Worm (Caenorhabditis elegans) whole organism, L2 larva: ENCODE results near the gene anoh-2.
A peak's percentile ranks its signal among the peaks of the same experiment; 100 is the strongest.

Experiments used
- F13H6.1 ChIP-seq: sonication (generic microtip); optimal IDR thresholded peaks from 2 replicates; lab custom pipeline; 2016; ENCODE audit warnings: missing genetic modification characterization, missing compliant biosample characterization
- R02D3.7 ChIP-seq: fragments of 150-350 bp; optimal IDR thresholded peaks from 2 replicates; lab custom pipeline; 2014; ENCODE audit warnings: missing biosample characterization, missing genetic modification characterization
- ZK546.5 ChIP-seq: sonication (generic microtip); optimal IDR thresholded peaks from 2 replicates; lab custom pipeline; 2017; ENCODE audit warnings: missing biosample characterization, missing genetic modification characterization
- alr-1 ChIP-seq: fragments of 150-350 bp; optimal IDR thresholded peaks from 2 replicates; lab custom pipeline; 2014; ENCODE audit warnings: missing biosample characterization, missing genetic modification characterization
- aly-2 ChIP-seq: fragments of 150-350 bp; optimal IDR thresholded peaks from 2 replicates; lab custom pipeline; 2014; ENCODE audit warnings: missing biosample characterization, missing genetic modification characterization
- ama-1 ChIP-seq: fragments of 150-350 bp; optimal IDR thresholded peaks from 2 replicates; lab custom pipeline; 2018; ENCODE audit warnings: inconsistent platforms
- blmp-1 ChIP-seq: sonication (generic microtip); optimal IDR thresholded peaks from 2 replicates; lab custom pipeline; 2017; ENCODE audit warnings: missing genetic modification characterization, mild to moderate bottlenecking, missing compliant biosample characterization, antibody characterized with exemption, moderate library complexity; ENCODE audit not compliant: insufficient read depth
- ceh-82 ChIP-seq: fragments of 150-350 bp; optimal IDR thresholded peaks from 2 replicates; lab custom pipeline; 2014; ENCODE audit warnings: missing biosample characterization, missing genetic modification characterization
- crh-2 ChIP-seq: sonication (generic microtip); optimal IDR thresholded peaks from 2 replicates; lab custom pipeline; 2017; ENCODE audit warnings: missing biosample characterization, missing genetic modification characterization
- dmd-4 ChIP-seq: sonication (generic microtip); optimal IDR thresholded peaks from 2 replicates; lab custom pipeline; 2017; ENCODE audit warnings: missing biosample characterization, missing genetic modification characterization
- egl-27 ChIP-seq: sonication (generic microtip); optimal IDR thresholded peaks from 3 replicates; lab custom pipeline; 2017; ENCODE audit warnings: missing biosample characterization, missing genetic modification reagents, missing genetic modification characterization
- elt-1 ChIP-seq: fragments of 150-350 bp; optimal IDR thresholded peaks from 2 replicates; lab custom pipeline; 2014; ENCODE audit warnings: missing biosample characterization, missing genetic modification characterization
- elt-3 ChIP-seq: sonication (generic microtip); optimal IDR thresholded peaks from 2 replicates; lab custom pipeline; 2017; ENCODE audit warnings: missing biosample characterization, missing genetic modification characterization
- fos-1 ChIP-seq: fragments of 150-350 bp; optimal IDR thresholded peaks from 2 replicates; lab custom pipeline; 2014; ENCODE audit warnings: missing biosample characterization, missing genetic modification characterization
- gmeb-1 ChIP-seq: fragments of 150-350 bp; optimal IDR thresholded peaks from 2 replicates; lab custom pipeline; 2014; ENCODE audit warnings: missing biosample characterization, missing genetic modification characterization
- lin-11 ChIP-seq: fragments of 150-350 bp; sonication (generic microtip); optimal IDR thresholded peaks from 2 replicates; lab custom pipeline; 2014; ENCODE audit warnings: missing biosample characterization, missing genetic modification characterization, inconsistent platforms, mixed read lengths
- lin-13 ChIP-seq: fragments of 150-350 bp; optimal IDR thresholded peaks from 2 replicates; lab custom pipeline; 2014; ENCODE audit warnings: missing biosample characterization, missing genetic modification reagents, missing genetic modification characterization
- lin-39 ChIP-seq: fragments of 150-350 bp; optimal IDR thresholded peaks from 2 replicates; lab custom pipeline; 2014; ENCODE audit warnings: missing biosample characterization, missing genetic modification reagents, missing genetic modification characterization
- lsy-2 ChIP-seq, 2 experiments: fragments of 150-350 bp in 1 of 2; sonication (generic microtip) in 1 of 2; optimal IDR thresholded peaks; 2 replicates each; lab custom pipeline; 2014 to 2017; ENCODE audit warnings: missing biosample characterization in 2 of 2, missing genetic modification characterization in 2 of 2
- mab-5 ChIP-seq: fragments of 150-350 bp; optimal IDR thresholded peaks from 2 replicates; lab custom pipeline; 2014; ENCODE audit warnings: missing biosample characterization, missing genetic modification characterization
- mdl-1 ChIP-seq, 2 experiments: fragments of 150-350 bp in 1 of 2; sonication (generic microtip) in 1 of 2; optimal IDR thresholded peaks; 2 replicates each; lab custom pipeline; 2017; ENCODE audit warnings: missing biosample characterization in 2 of 2, missing genetic modification characterization in 2 of 2
- nhr-10 ChIP-seq: sonication (generic microtip); optimal IDR thresholded peaks from 2 replicates; lab custom pipeline; 2017; ENCODE audit warnings: missing biosample characterization, missing genetic modification characterization
- nhr-11 ChIP-seq: fragments of 150-350 bp; optimal IDR thresholded peaks from 2 replicates; lab custom pipeline; 2014; ENCODE audit warnings: missing biosample characterization, missing genetic modification characterization
- nhr-12 ChIP-seq: fragments of 150-350 bp; optimal IDR thresholded peaks from 2 replicates; lab custom pipeline; 2014; ENCODE audit warnings: missing biosample characterization, missing genetic modification characterization
- nhr-129 ChIP-seq: fragments of 150-350 bp; optimal IDR thresholded peaks from 2 replicates; lab custom pipeline; 2014; ENCODE audit warnings: missing biosample characterization, missing genetic modification characterization
- nhr-23 ChIP-seq: fragments of 150-350 bp; optimal IDR thresholded peaks from 2 replicates; lab custom pipeline; 2014; ENCODE audit warnings: missing biosample characterization, missing genetic modification reagents, missing genetic modification characterization
- nhr-237 ChIP-seq: fragments of 150-350 bp; optimal IDR thresholded peaks from 2 replicates; lab custom pipeline; 2014; ENCODE audit warnings: missing biosample characterization, missing genetic modification characterization
- nhr-25 ChIP-seq: fragments of 150-350 bp; sonication (generic microtip); optimal IDR thresholded peaks from 3 replicates; lab custom pipeline; 2014; ENCODE audit warnings: missing biosample characterization, missing genetic modification characterization
- nhr-6 ChIP-seq: fragments of 150-350 bp; optimal IDR thresholded peaks from 2 replicates; lab custom pipeline; 2014; ENCODE audit warnings: missing biosample characterization, missing genetic modification characterization
- nhr-77 ChIP-seq: fragments of 150-350 bp; optimal IDR thresholded peaks from 2 replicates; lab custom pipeline; 2014; ENCODE audit warnings: missing biosample characterization, missing genetic modification characterization
- peb-1 ChIP-seq: fragments of 150-350 bp; optimal IDR thresholded peaks from 2 replicates; lab custom pipeline; 2014; ENCODE audit warnings: missing biosample characterization, missing genetic modification characterization
- sem-4 ChIP-seq: fragments of 150-350 bp; optimal IDR thresholded peaks from 2 replicates; lab custom pipeline; 2014; ENCODE audit warnings: missing biosample characterization, missing genetic modification reagents, missing genetic modification characterization
- skn-1 ChIP-seq: sonication (generic microtip); optimal IDR thresholded peaks from 2 replicates; lab custom pipeline; 2017; ENCODE audit warnings: missing biosample characterization, missing genetic modification characterization
- sma-3 ChIP-seq: sonication (generic microtip); optimal IDR thresholded peaks from 2 replicates; lab custom pipeline; 2016; ENCODE audit warnings: missing genetic modification reagents, missing genetic modification characterization, missing compliant biosample characterization
- sma-9 ChIP-seq, 2 experiments: fragments of 150-350 bp in 1 of 2; sonication (generic microtip) in 1 of 2; optimal IDR thresholded peaks; 2 replicates each; lab custom pipeline; 2014 to 2016; ENCODE audit warnings: missing genetic modification characterization in 2 of 2, mild to moderate bottlenecking in 1 of 2, missing biosample characterization in 1 of 2, missing compliant biosample characterization in 1 of 2, missing genetic modification reagents in 1 of 2, moderate library complexity in 1 of 2
- snpc-4 ChIP-seq: fragments of 150-350 bp; optimal IDR thresholded peaks from 2 replicates; lab custom pipeline; 2014; ENCODE audit warnings: missing biosample characterization, missing genetic modification characterization
- unc-39 ChIP-seq: fragments of 150-350 bp; optimal IDR thresholded peaks from 2 replicates; lab custom pipeline; 2014; ENCODE audit warnings: missing biosample characterization, missing genetic modification characterization
- unc-62 ChIP-seq: fragments of 150-350 bp; optimal IDR thresholded peaks from 2 replicates; lab custom pipeline; 2014; ENCODE audit warnings: missing biosample characterization, missing genetic modification reagents, missing genetic modification characterization
- zag-1 ChIP-seq: fragments of 150-350 bp; optimal IDR thresholded peaks from 2 replicates; lab custom pipeline; 2014; ENCODE audit warnings: missing biosample characterization, missing genetic modification characterization
- ztf-11 ChIP-seq: sonication (generic microtip); optimal IDR thresholded peaks from 2 replicates; lab custom pipeline; 2017; ENCODE audit warnings: missing biosample characterization, missing genetic modification characterization
- ztf-4 ChIP-seq: fragments of 150-350 bp; optimal IDR thresholded peaks from 2 replicates; lab custom pipeline; 2014; ENCODE audit warnings: missing biosample characterization, missing genetic modification characterization

Gene anoh-2

ce11 chrIV:14658054-14658631 is at the start of gene anoh-2:
Gene anoh-2 (plus strand): TSS chrIV:14658308.
- TF ChIP-seq nhr-12 (tag; lab: Kevin White, UChicago): no peak
- TF ChIP-seq elt-1 (tag; lab: Kevin White, UChicago): no peak
- TF ChIP-seq nhr-6 (tag; lab: Kevin White, UChicago): no peak
- TF ChIP-seq nhr-11 (tag; lab: Kevin White, UChicago): no peak
- TF ChIP-seq dmd-4 (tag; lab: Kevin White, UChicago): no peak
- TF ChIP-seq peb-1 (tag; lab: Kevin White, UChicago): no peak
- TF ChIP-seq zag-1 (tag; lab: Kevin White, UChicago): no peak
- no peak for TF ChIP-seq mab-5
- TF ChIP-seq lsy-2 (tag; optimal IDR thresholded peaks at IDR 0.05; lab: Kevin White, UChicago): no peak
- no peak for TF ChIP-seq snpc-4 (tag; lab: Kevin White, UChicago)
- TF ChIP-seq alr-1 (tag; lab: Kevin White, UChicago): no peak
- no peak for TF ChIP-seq unc-39
- TF ChIP-seq R02D3.7 (tag; lab: Kevin White, UChicago): no peak
- TF ChIP-seq unc-62 (GFP tag; lab: Kevin White, UChicago): no peak
- no peak for TF ChIP-seq sma-3 (GFP tag; lab: Kevin White, UChicago)
- TF ChIP-seq aly-2 (tag; lab: Kevin White, UChicago): no peak
- TF ChIP-seq lin-39 (tag; lab: Kevin White, UChicago): no peak
- no peak for TF ChIP-seq ceh-82

- TF ChIP-seq zag-1 (tag; lab: Kevin White, UChicago): no peak
- TF ChIP-seq ceh-82: no peak
- TF ChIP-seq lsy-2 (tag; optimal IDR thresholded peaks at IDR 0.05; lab: Kevin White, UChicago): no peak
- no peak for TF ChIP-seq lin-11
- no peak for TF ChIP-seq nhr-11 (tag; lab: Kevin White, UChicago)
Observed at ce11 chrIV:14608605-14609004, 49.5 kb upstream of the anoh-2 start.

- TF ChIP-seq nhr-12 (tag; lab: Kevin White, UChicago) (no peak), mab-5 (no peak), ama-1 (lab: Kevin White, UChicago) (no peak), peb-1 (tag; lab: Kevin White, UChicago) (no peak), egl-27 (tag; lab: Kevin White, UChicago) (no peak), sem-4 (tag; lab: Kevin White, UChicago) (no peak), alr-1 (tag; lab: Kevin White, UChicago) (no peak), zag-1 (tag; lab: Kevin White, UChicago) (no peak), lin-13 (GFP tag; lab: Kevin White, UChicago) (no peak), F13H6.1 (tag; lab: Kevin White, UChicago) (peak; percentile 31), nhr-129 (tag; lab: Kevin White, UChicago) (peak; percentile 75), sma-3 (GFP tag; lab: Kevin White, UChicago) (peak; percentile 61), nhr-6 (tag; lab: Kevin White, UChicago) (no peak), nhr-11 (tag; lab: Kevin White, UChicago) (no peak), ZK546.5 (tag; lab: Kevin White, UChicago) (no peak), fos-1 (tag; lab: Kevin White, UChicago) (peak; percentile 74), lin-39 (tag; lab: Kevin White, UChicago) (no peak), lsy-2 (tag; optimal IDR thresholded peaks at IDR 0.05; lab: Kevin White, UChicago) (peak in 1 of 2 experiments; percentile 38), elt-3 (tag; lab: Kevin White, UChicago) (no peak), blmp-1 (no peak), skn-1 (tag; lab: Kevin White, UChicago) (no peak), snpc-4 (tag; lab: Kevin White, UChicago) (no peak), lin-11 (no peak), crh-2 (tag; lab: Kevin White, UChicago) (peak; percentile 53), nhr-237 (no peak), nhr-10 (tag; lab: Kevin White, UChicago) (no peak), ztf-11 (tag; lab: Kevin White, UChicago) (no peak), R02D3.7 (tag; lab: Kevin White, UChicago) (no peak), mdl-1 (tag; optimal IDR thresholded peaks at IDR 0.05; lab: Kevin White, UChicago) (peak in 1 of 2 experiments; percentile 14), nhr-23 (tag; lab: Kevin White, UChicago) (no peak), ztf-4 (no peak), sma-9 (GFP tag; optimal IDR thresholded peaks at IDR 0.05; lab: Kevin White, UChicago) (peak; percentile 84), sma-9 (tag; optimal IDR thresholded peaks at IDR 0.05; lab: Kevin White, UChicago) (no peak), nhr-77 (no peak), nhr-25 (tag; lab: Kevin White, UChicago) (peak; percentile 14), gmeb-1 (peak; percentile 43)
- TF ChIP-seq, all 48 proteins: peak for 10
Observed at ce11 chrIV:14609774-14610173, 48.3 kb upstream of the anoh-2 start.
